Worm (Caenorhabditis elegans): Measurements from ENCODE around the gene F49E8.7.
A peak's percentile ranks its signal among the peaks of the same experiment; 100 is the strongest.

Gene F49E8.7

ce11 chrIV:7561614-7562142, 5.5 kb upstream of the F49E8.7 start, which contains the start of gene ima-3 (continued):
- TF ChIP-seq lsy-2 (tag; optimal IDR thresholded peaks at IDR 0.05) (peak in 1 of 2 experiments; percentile 62), lin-15B (tag; optimal IDR thresholded peaks at IDR 0.05) (no peak), dmd-6 (GFP tag; IDR thresholded peaks at IDR 0.05) (no peak), F10B5.3 (tag; optimal IDR thresholded peaks at IDR 0.05) (no peak), set-16 (GFP tag; IDR thresholded peaks at IDR 0.05) (no peak), jun-1 (tag; optimal IDR thresholded peaks at IDR 0.05) (no peak), nhr-10 (tag; optimal IDR thresholded peaks at IDR 0.05) (no peak), Y48G9A.11 (GFP tag; IDR thresholded peaks at IDR 0.05) (no peak), nhr-48 (tag; optimal IDR thresholded peaks at IDR 0.05) (no peak), attf-4 (tag; optimal IDR thresholded peaks at IDR 0.05) (no peak), aly-2 (tag; optimal IDR thresholded peaks at IDR 0.05) (no peak), zfp-3 (GFP tag; conservative IDR thresholded peaks at IDR 0.05) (no peak), cey-2 (tag; optimal IDR thresholded peaks at IDR 0.05; ENCODE audit: borderline replicate concordance, insufficient read depth) (no peak), ceh-32 (tag; optimal IDR thresholded peaks at IDR 0.05; ENCODE audit: poor library complexity) (no peak), nhr-11 (tag; optimal IDR thresholded peaks at IDR 0.05) (no peak), tag-97 (GFP tag; IDR thresholded peaks at IDR 0.05) (no peak), lin-13 (GFP tag; optimal IDR thresholded peaks at IDR 0.05) (peak; percentile 44), dve-1 (tag; optimal IDR thresholded peaks at IDR 0.05; ENCODE audit: insufficient read depth) (peak; percentile 30), mxl-3 (GFP tag; optimal IDR thresholded peaks at IDR 0.05) (no peak), egl-27 (tag; optimal IDR thresholded peaks at IDR 0.05) (no peak), lin-1 (GFP tag; IDR thresholded peaks at IDR 0.05) (no peak), unc-39 (tag; optimal IDR thresholded peaks at IDR 0.05) (no peak), unc-130 (GFP tag; optimal IDR thresholded peaks at IDR 0.05) (peak; percentile 18), ceh-20 (GFP tag; IDR thresholded peaks at IDR 0.05) (no peak), php-3 (GFP tag; IDR thresholded peaks at IDR 0.05) (no peak), nhr-28 (tag; optimal IDR thresholded peaks at IDR 0.05) (peak; percentile 67), madf-9 (GFP tag; conservative IDR thresholded peaks at IDR 0.05) (no peak), pqm-1 (tag; optimal IDR thresholded peaks at IDR 0.05) (peak; percentile 36), lir-3 (tag; optimal IDR thresholded peaks at IDR 0.05) (no peak), mxl-2 (GFP tag; conservative IDR thresholded peaks at IDR 0.05) (no peak), mep-1 (tag; optimal IDR thresholded peaks at IDR 0.05) (peak; percentile 51), ztf-11 (tag; optimal IDR thresholded peaks at IDR 0.05) (no peak), zip-2 (tag; optimal IDR thresholded peaks at IDR 0.05) (no peak), madf-5 (GFP tag; IDR thresholded peaks at IDR 0.05) (no peak), F37D6.2 (tag; optimal IDR thresholded peaks at IDR 0.05) (no peak), zfp-2 (tag; optimal IDR thresholded peaks at IDR 0.05) (no peak), lin-29 (GFP tag; IDR thresholded peaks at IDR 0.05) (no peak), egl-43 (GFP tag; IDR thresholded peaks at IDR 0.05) (no peak), nhr-25 (tag; optimal IDR thresholded peaks at IDR 0.05; ENCODE audit: borderline replicate concordance, insufficient read depth) (no peak), ceh-44 (GFP tag; IDR thresholded peaks at IDR 0.05) (no peak), ces-1 (GFP tag; optimal IDR thresholded peaks at IDR 0.05) (no peak), sdz-12 (GFP tag; optimal IDR thresholded peaks at IDR 0.05) (no peak), ceh-82 (tag; optimal IDR thresholded peaks at IDR 0.05) (no peak), mdt-29 (GFP tag; IDR thresholded peaks at IDR 0.05) (no peak), hif-1 (tag; optimal IDR thresholded peaks at IDR 0.05) (peak in 1 of 2 experiments; percentile 47), vab-7 (GFP tag; IDR thresholded peaks at IDR 0.05) (no peak), Y105C5A.15 (GFP tag; IDR thresholded peaks at IDR 0.05) (no peak), ZK546.5 (tag; optimal IDR thresholded peaks at IDR 0.05) (no peak), mes-2 (tag; optimal IDR thresholded peaks at IDR 0.05; ENCODE audit: poor library complexity, severe bottlenecking) (peak; percentile 72), R02D3.7 (tag; optimal IDR thresholded peaks at IDR 0.05) (no peak), ceh-28 (tag; optimal IDR thresholded peaks at IDR 0.05) (no peak)

Data from whole organism, L4 larva.